5 worm cellular contexts compared by ENCODE assay signal in the genomic region with DNA sequence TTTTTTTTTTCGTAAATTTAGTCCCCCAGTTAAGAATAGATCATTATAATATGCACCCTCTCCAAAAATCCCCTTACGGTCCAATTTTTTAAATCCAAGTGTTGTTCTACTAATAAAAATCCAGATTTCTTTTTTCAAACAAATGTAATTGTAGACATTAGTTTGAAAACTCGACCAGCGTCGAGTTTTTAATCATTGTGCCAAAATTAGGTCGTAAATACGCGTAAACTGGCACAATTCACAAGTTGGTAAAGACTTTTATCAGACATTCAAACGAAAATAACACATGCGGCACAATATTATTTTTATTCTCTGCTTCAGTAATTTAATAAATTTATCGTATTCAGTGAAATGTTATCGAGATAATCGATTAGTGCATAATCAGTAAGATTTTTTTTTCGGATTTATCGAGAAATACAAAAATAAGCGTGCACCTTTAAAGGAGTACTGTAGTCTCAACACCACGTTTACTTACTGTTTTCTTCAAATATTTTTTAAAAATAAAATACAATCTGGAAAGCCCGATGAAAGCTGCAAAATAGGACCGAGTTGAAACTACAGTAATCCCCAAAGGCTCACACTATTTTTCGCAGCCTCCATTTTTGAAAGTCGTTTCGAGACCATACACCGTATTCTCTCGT.
A peak's percentile ranks its signal among the peaks of the same experiment; 100 is the strongest.
TF ChIP-seq lines count a peak whose summit lies in the region.

TSS of gene C34B4.4 (plus strand) at position 276 of the 641 bp plus-strand sequence.

TF ChIP-seq in whole organism, L1 larva, 84 proteins besides CTCF, POLR2A, EP300 and RAD21 (continues in another document):
- TF ChIP-seq pax-3 (tag; optimal IDR thresholded peaks at IDR 0.05; lab: Kevin White, UChicago), result peak; percentile 18
- no peak for TF ChIP-seq nhr-84 (tag; optimal IDR thresholded peaks at IDR 0.05; lab: Kevin White, UChicago)
- TF ChIP-seq lir-3 (tag; optimal IDR thresholded peaks at IDR 0.05; lab: Kevin White, UChicago; ENCODE audit: poor library complexity), result no peak
- no peak for TF ChIP-seq efl-3 (GFP tag; optimal IDR thresholded peaks at IDR 0.05; lab: Kevin White, UChicago)
- no peak for TF ChIP-seq irx-1 (tag; optimal IDR thresholded peaks at IDR 0.05; lab: Kevin White, UChicago)
- TF ChIP-seq C16A3.4 (tag; optimal IDR thresholded peaks at IDR 0.05; lab: Kevin White, UChicago), result no peak
- TF ChIP-seq mef-2 (tag; optimal IDR thresholded peaks at IDR 0.05; lab: Kevin White, UChicago), result no peak
- no peak for TF ChIP-seq vab-15 (tag; optimal IDR thresholded peaks at IDR 0.05; lab: Kevin White, UChicago)
- TF ChIP-seq egl-13 (tag; optimal IDR thresholded peaks at IDR 0.05; lab: Kevin White, UChicago), result no peak
- peak; percentile 49 for TF ChIP-seq nhr-85 (tag; lab: Kevin White, UChicago)
- TF ChIP-seq Y116A8C.19 (tag; optimal IDR thresholded peaks at IDR 0.05; lab: Kevin White, UChicago; ENCODE audit: borderline replicate concordance), result no peak
- TF ChIP-seq mep-1 (tag; optimal IDR thresholded peaks at IDR 0.05; lab: Kevin White, UChicago), result no peak
- no peak for TF ChIP-seq mdl-1 (tag; optimal IDR thresholded peaks at IDR 0.05; lab: Kevin White, UChicago)
- no peak for TF ChIP-seq jun-1 (tag; optimal IDR thresholded peaks at IDR 0.05; lab: Kevin White, UChicago)
- no peak for TF ChIP-seq C34B4.2 (tag; optimal IDR thresholded peaks at IDR 0.05; lab: Kevin White, UChicago)
- no peak for TF ChIP-seq lin-13 (GFP tag; optimal IDR thresholded peaks at IDR 0.05; lab: Kevin White, UChicago)
- no peak for TF ChIP-seq xbp-1 (tag; optimal IDR thresholded peaks at IDR 0.05; lab: Kevin White, UChicago)

TF ChIP-seq in whole organism, L2 larva, 48 proteins besides CTCF, POLR2A, EP300 and RAD21:
- TF ChIP-seq snpc-4 (tag; optimal IDR thresholded peaks at IDR 0.05; lab: Kevin White, UChicago) (no peak), sma-9 (GFP tag; optimal IDR thresholded peaks at IDR 0.05; lab: Kevin White, UChicago) (peak; percentile 29), sma-9 (tag; optimal IDR thresholded peaks at IDR 0.05; lab: Kevin White, UChicago) (no peak), Y55F3AM.14 (GFP tag; optimal IDR thresholded peaks at IDR 0.05; lab: Kevin White, UChicago) (peak; percentile 31), lin-13 (GFP tag; optimal IDR thresholded peaks at IDR 0.05; lab: Kevin White, UChicago) (peak; percentile 9), ztf-11 (tag; optimal IDR thresholded peaks at IDR 0.05; lab: Kevin White, UChicago) (no peak), nhr-23 (tag; optimal IDR thresholded peaks at IDR 0.05; lab: Kevin White, UChicago) (no peak), nhr-25 (tag; optimal IDR thresholded peaks at IDR 0.05; lab: Kevin White, UChicago) (peak; percentile 23), mab-5 (tag; optimal IDR thresholded peaks at IDR 0.05; lab: Kevin White, UChicago) (no peak), lsy-2 (tag; optimal IDR thresholded peaks at IDR 0.05; lab: Kevin White, UChicago) (peak in 1 of 2 experiments; percentile 6), sem-4 (tag; optimal IDR thresholded peaks at IDR 0.05; lab: Kevin White, UChicago) (no peak), unc-62 (GFP tag; optimal IDR thresholded peaks at IDR 0.05; lab: Kevin White, UChicago) (no peak)

TF ChIP-seq in whole organism, L3 larva, 47 proteins besides CTCF, POLR2A, EP300 and RAD21 (continues in another document):
- peak; percentile 80 for TF ChIP-seq lsy-12 (tag; optimal IDR thresholded peaks at IDR 0.05; lab: Kevin White, UChicago)
- no peak for TF ChIP-seq pqm-1 (tag; optimal IDR thresholded peaks at IDR 0.05; lab: Kevin White, UChicago)
- TF ChIP-seq nhr-23 (tag; optimal IDR thresholded peaks at IDR 0.05; lab: Kevin White, UChicago), result no peak
- no peak for TF ChIP-seq fkh-2 (tag; optimal IDR thresholded peaks at IDR 0.05; lab: Kevin White, UChicago)
- TF ChIP-seq jun-1 (tag; optimal IDR thresholded peaks at IDR 0.05; lab: Kevin White, UChicago), result no peak
- no peak for TF ChIP-seq lin-15B (tag; optimal IDR thresholded peaks at IDR 0.05; lab: Kevin White, UChicago)
- TF ChIP-seq hmg-11 (tag; optimal IDR thresholded peaks at IDR 0.05; lab: Kevin White, UChicago), result no peak
- no peak for TF ChIP-seq nhr-67 (tag; optimal IDR thresholded peaks at IDR 0.05; lab: Kevin White, UChicago)
- no peak for TF ChIP-seq pha-4 (tag; optimal IDR thresholded peaks at IDR 0.05; lab: Kevin White, UChicago)
- no peak for TF ChIP-seq daf-12 (tag; optimal IDR thresholded peaks at IDR 0.05; lab: Kevin White, UChicago)
- TF ChIP-seq ceh-82 (tag; optimal IDR thresholded peaks at IDR 0.05; lab: Kevin White, UChicago), result no peak
- TF ChIP-seq nhr-28 (tag; optimal IDR thresholded peaks at IDR 0.05; lab: Kevin White, UChicago), result no peak
- TF ChIP-seq unc-39 (tag; optimal IDR thresholded peaks at IDR 0.05; lab: Kevin White, UChicago), result no peak
- TF ChIP-seq ama-1 (optimal IDR thresholded peaks at IDR 0.05; lab: Kevin White, UChicago), result peak; percentile 54
- no peak for TF ChIP-seq zag-1 (tag; optimal IDR thresholded peaks at IDR 0.05; lab: Kevin White, UChicago)
- TF ChIP-seq ztf-11 (tag; optimal IDR thresholded peaks at IDR 0.05; lab: Kevin White, UChicago), result no peak
- TF ChIP-seq sea-2 (GFP tag; optimal IDR thresholded peaks at IDR 0.05; lab: Kevin White, UChicago), result no peak
- no peak for TF ChIP-seq snpc-4 (tag; optimal IDR thresholded peaks at IDR 0.05; lab: Kevin White, UChicago)
- TF ChIP-seq lin-39 (tag; optimal IDR thresholded peaks at IDR 0.05; lab: Kevin White, UChicago), result no peak
- no peak for TF ChIP-seq nhr-11 (tag; optimal IDR thresholded peaks at IDR 0.05; lab: Kevin White, UChicago)
- peak; percentile 21 for TF ChIP-seq ceh-28 (tag; optimal IDR thresholded peaks at IDR 0.05; lab: Kevin White, UChicago)

TF ChIP-seq in whole organism, L4 larva, 104 proteins besides CTCF, POLR2A, EP300 and RAD21 (continues in another document):
- TF ChIP-seq egl-43 (GFP tag; IDR thresholded peaks at IDR 0.05; lab: Robert Waterston, UW), result no peak
- TF ChIP-seq daf-19 (GFP tag; conservative IDR thresholded peaks at IDR 0.05; lab: Robert Waterston, UW), result no peak
- TF ChIP-seq tra-1 (GFP tag; IDR thresholded peaks at IDR 0.05; lab: Robert Waterston, UW), result 0 out of 2 replicates have a peak, but pooled peaks have one; percentile 46
- TF ChIP-seq nhr-76 (tag; optimal IDR thresholded peaks at IDR 0.05; lab: Kevin White, UChicago), result no peak
- TF ChIP-seq tag-97 (GFP tag; IDR thresholded peaks at IDR 0.05; lab: Robert Waterston, UW), result no peak
- TF ChIP-seq aly-2 (tag; optimal IDR thresholded peaks at IDR 0.05; lab: Kevin White, UChicago), result no peak
- TF ChIP-seq nhr-237 (tag; optimal IDR thresholded peaks at IDR 0.05; lab: Kevin White, UChicago), result no peak
- TF ChIP-seq php-3 (GFP tag; IDR thresholded peaks at IDR 0.05; lab: Robert Waterston, UW), result no peak
- no peak for TF ChIP-seq mes-2 (tag; optimal IDR thresholded peaks at IDR 0.05; lab: Kevin White, UChicago; ENCODE audit: poor library complexity, severe bottlenecking)
- no peak for TF ChIP-seq nhr-28 (tag; optimal IDR thresholded peaks at IDR 0.05; lab: Kevin White, UChicago)
- no peak for TF ChIP-seq duxl-1 (tag; optimal IDR thresholded peaks at IDR 0.05; lab: Kevin White, UChicago; ENCODE audit: poor library complexity)
- TF ChIP-seq Y105C5A.15 (GFP tag; IDR thresholded peaks at IDR 0.05; lab: Robert Waterston, UW), result no peak
- TF ChIP-seq set-16 (GFP tag; IDR thresholded peaks at IDR 0.05; lab: Robert Waterston, UW), result no peak
- peak; percentile 24 for TF ChIP-seq nhr-111 (GFP tag; optimal IDR thresholded peaks at IDR 0.05; lab: Kevin White, UChicago)
- TF ChIP-seq hmg-1.1 (GFP tag; IDR thresholded peaks at IDR 0.05; lab: Robert Waterston, UW), result no peak
- TF ChIP-seq nhr-42 (GFP tag; IDR thresholded peaks at IDR 0.05; lab: Robert Waterston, UW), result no peak
- TF ChIP-seq hlh-30 (tag; optimal IDR thresholded peaks at IDR 0.05; lab: Kevin White, UChicago; ENCODE audit: insufficient read depth), result no peak
- no peak for TF ChIP-seq zip-2 (tag; optimal IDR thresholded peaks at IDR 0.05; lab: Kevin White, UChicago)
- no peak for TF ChIP-seq F26F4.8 (GFP tag; conservative IDR thresholded peaks at IDR 0.05; lab: Robert Waterston, UW)
- TF ChIP-seq daf-16 (GFP tag; optimal IDR thresholded peaks at IDR 0.05; lab: Kevin White, UChicago), result no peak
- peak; percentile 14 for TF ChIP-seq daf-16 (tag; optimal IDR thresholded peaks at IDR 0.05; lab: Kevin White, UChicago)

TF ChIP-seq in whole organism, young adult, 124 proteins besides CTCF, POLR2A, EP300 and RAD21 (continues in another document):
- TF ChIP-seq C06A6.2 (GFP tag; conservative IDR thresholded peaks at IDR 0.05; lab: Robert Waterston, UW), result no peak
- no peak for TF ChIP-seq D2030.7 (GFP tag; IDR thresholded peaks at IDR 0.05; lab: Robert Waterston, UW)
- TF ChIP-seq ceh-27 (GFP tag; optimal IDR thresholded peaks at IDR 0.05; lab: Kevin White, UChicago), result no peak
- no peak for TF ChIP-seq hsf-1 (GFP tag; IDR thresholded peaks at IDR 0.05; lab: Robert Waterston, UW)
- TF ChIP-seq repo-1 (tag; optimal IDR thresholded peaks at IDR 0.05; lab: Kevin White, UChicago), result no peak
- peak; percentile 2 for TF ChIP-seq chd-7 (tag; optimal IDR thresholded peaks at IDR 0.05; lab: Kevin White, UChicago)
- TF ChIP-seq snpc-4 (GFP tag; optimal IDR thresholded peaks at IDR 0.05; lab: Kevin White, UChicago), result peak; percentile 26
- TF ChIP-seq snpc-4 (tag; optimal IDR thresholded peaks at IDR 0.05; lab: Kevin White, UChicago), result no peak
- TF ChIP-seq efl-1 (GFP tag; optimal IDR thresholded peaks at IDR 0.05; lab: Kevin White, UChicago), result no peak
- TF ChIP-seq nfya-2 (GFP tag; IDR thresholded peaks at IDR 0.05; lab: Robert Waterston, UW), result no peak
- no peak for TF ChIP-seq aptf-2 (GFP tag; conservative IDR thresholded peaks at IDR 0.05; lab: Robert Waterston, UW)
- TF ChIP-seq attf-5 (GFP tag; optimal IDR thresholded peaks at IDR 0.05; lab: Kevin White, UChicago), result no peak
- TF ChIP-seq tlf-1 (GFP tag; optimal IDR thresholded peaks at IDR 0.05; lab: Kevin White, UChicago), result peak; percentile 37
- TF ChIP-seq ztf-26 (tag; optimal IDR thresholded peaks at IDR 0.05; lab: Kevin White, UChicago), result no peak
- TF ChIP-seq Y67H2A.10 (GFP tag; conservative IDR thresholded peaks at IDR 0.05; lab: Robert Waterston, UW), result no peak
- peak; percentile 15 for TF ChIP-seq athp-1 (tag; optimal IDR thresholded peaks at IDR 0.05; lab: Kevin White, UChicago)
- TF ChIP-seq B0336.3 (GFP tag; IDR thresholded peaks at IDR 0.05; lab: Robert Waterston, UW), result 0 out of 2 replicates have a peak, but pooled peaks have one; percentile 13
- TF ChIP-seq atf-7 (tag; optimal IDR thresholded peaks at IDR 0.05; lab: Kevin White, UChicago), result peak; percentile 41
- no peak for TF ChIP-seq T07F8.4 (tag; optimal IDR thresholded peaks at IDR 0.05; lab: Kevin White, UChicago)
- TF ChIP-seq cebp-2 (GFP tag; IDR thresholded peaks at IDR 0.05; lab: Robert Waterston, UW), result no peak
- peak; percentile 5 for TF ChIP-seq snpc-1.3 (tag; optimal IDR thresholded peaks at IDR 0.05; lab: Kevin White, UChicago; ENCODE audit: insufficient read depth)
- TF ChIP-seq lin-35 (GFP tag; optimal IDR thresholded peaks at IDR 0.05; lab: Kevin White, UChicago), result no peak
- TF ChIP-seq pha-4 (tag; optimal IDR thresholded peaks at IDR 0.05; lab: Kevin White, UChicago), result no peak
- no peak for TF ChIP-seq tbp1 (GFP tag; optimal IDR thresholded peaks at IDR 0.05; lab: Kevin White, UChicago)
